Worm (Caenorhabditis elegans): ENCODE results near the gene C34E10.9.

Gene C34E10.9

DNA sequence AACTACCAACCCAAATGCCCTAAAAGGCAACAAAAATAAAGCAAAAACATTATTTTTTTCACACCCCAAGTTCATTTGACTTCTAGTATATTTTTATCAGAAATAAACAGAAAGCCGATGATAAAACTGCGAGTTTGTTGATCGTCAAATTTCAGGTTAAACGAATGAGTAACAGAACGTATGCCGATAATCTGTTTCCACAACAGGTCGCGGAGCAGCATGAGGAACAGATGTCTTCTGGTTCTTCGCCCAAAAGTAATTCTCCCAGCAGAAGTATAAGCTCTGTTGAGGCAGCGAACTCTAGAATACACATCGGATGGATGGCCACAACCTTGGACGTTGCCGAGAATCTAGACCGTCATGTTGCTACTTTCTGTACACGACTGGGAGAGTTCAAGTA lies 32.8 kb downstream of the C34E10.9 start, which contains the start of gene prmt-5 (continued):
- TF ChIP-seq bed-1 (GFP tag; IDR thresholded peaks at IDR 0.05) = no peak
- no peak for TF ChIP-seq snpc-4 (GFP tag; optimal IDR thresholded peaks at IDR 0.05)
- peak in 2 of 4 experiments; percentile 28 to 48 for TF ChIP-seq snpc-4 (tag; optimal IDR thresholded peaks at IDR 0.05)
- TF ChIP-seq K12H6.12 (tag; optimal IDR thresholded peaks at IDR 0.05) = peak; percentile 10
- TF ChIP-seq fkh-3 (tag; optimal IDR thresholded peaks at IDR 0.05) = peak; percentile 95
- no peak for TF ChIP-seq nhr-80 (tag; optimal IDR thresholded peaks at IDR 0.05)
- TF ChIP-seq T07F8.4 (tag; optimal IDR thresholded peaks at IDR 0.05) = no peak
- TF ChIP-seq F33H1.4 (GFP tag; IDR thresholded peaks at IDR 0.05) = peak; percentile 27; the same call in 1 of the 2 replicates
- no peak for TF ChIP-seq rpc-1 (optimal IDR thresholded peaks at IDR 0.05)
- TF ChIP-seq rpc-1 (tag; optimal IDR thresholded peaks at IDR 0.05) = no peak
- TF ChIP-seq D2030.7 (GFP tag; IDR thresholded peaks at IDR 0.05) = peak; percentile 47
- TF ChIP-seq rcor-1 (GFP tag; IDR thresholded peaks at IDR 0.05) = peak; percentile 52; the same call in 1 of the 2 replicates
- peak; percentile 12 for TF ChIP-seq ceh-27 (GFP tag; optimal IDR thresholded peaks at IDR 0.05)
- no peak for TF ChIP-seq sdz-38 (tag; optimal IDR thresholded peaks at IDR 0.05)
- peak; percentile 70 for TF ChIP-seq hmg-20 (GFP tag; IDR thresholded peaks at IDR 0.05)
- peak; percentile 73 for TF ChIP-seq nhr-27 (tag; optimal IDR thresholded peaks at IDR 0.05)
- TF ChIP-seq attf-5 (GFP tag; optimal IDR thresholded peaks at IDR 0.05) = no peak
- TF ChIP-seq ceh-79 (tag; optimal IDR thresholded peaks at IDR 0.05) = peak; percentile 90
- TF ChIP-seq F49E8.2 (tag; optimal IDR thresholded peaks at IDR 0.05; ENCODE audit: insufficient read depth) = peak; percentile 91
- TF ChIP-seq cebp-2 (GFP tag; IDR thresholded peaks at IDR 0.05) = peak; percentile 72; the same call in 1 of the 2 replicates
- peak; percentile 80; the same call in 1 of the 2 replicates for TF ChIP-seq madf-3 (GFP tag; IDR thresholded peaks at IDR 0.05)
- no peak for TF ChIP-seq F23B12.7 (tag; optimal IDR thresholded peaks at IDR 0.05; ENCODE audit: insufficient read depth)
- TF ChIP-seq lin-40 (tag; optimal IDR thresholded peaks at IDR 0.05) = peak; percentile 53
- peak; percentile 95 for TF ChIP-seq repo-1 (tag; optimal IDR thresholded peaks at IDR 0.05)
- TF ChIP-seq ets-4 (GFP tag; optimal IDR thresholded peaks at IDR 0.05) = peak; percentile 9
- TF ChIP-seq mxl-1 (tag; optimal IDR thresholded peaks at IDR 0.05) = no peak
- TF ChIP-seq madf-6 (GFP tag; IDR thresholded peaks at IDR 0.05) = peak; percentile 84
- TF ChIP-seq snpc-3.4 (tag; optimal IDR thresholded peaks at IDR 0.05) = peak; percentile 62
- TF ChIP-seq F22D6.2 (tag; optimal IDR thresholded peaks at IDR 0.05) = no peak
- peak; percentile 61 for TF ChIP-seq ztf-26 (tag; optimal IDR thresholded peaks at IDR 0.05)
- TF ChIP-seq T26A5.8 (tag; optimal IDR thresholded peaks at IDR 0.05) = peak; percentile 36
- no peak for TF ChIP-seq nfya-1 (tag; optimal IDR thresholded peaks at IDR 0.05; ENCODE audit: borderline replicate concordance, insufficient read depth)
- peak; percentile 79 for TF ChIP-seq atf-7 (tag; optimal IDR thresholded peaks at IDR 0.05)
- TF ChIP-seq cebp-1 (GFP tag; IDR thresholded peaks at IDR 0.05) = no peak
- peak; percentile 54 for TF ChIP-seq cebp-1 (tag; optimal IDR thresholded peaks at IDR 0.05)
- TF ChIP-seq let-607 (tag; optimal IDR thresholded peaks at IDR 0.05) = peak; percentile 46 to 51
- no peak for TF ChIP-seq lir-1 (GFP tag; conservative IDR thresholded peaks at IDR 0.05)
- no peak for TF ChIP-seq gei-17 (GFP tag; optimal IDR thresholded peaks at IDR 0.05)
- TF ChIP-seq ztf-25 (GFP tag; IDR thresholded peaks at IDR 0.05) = no peak
- TF ChIP-seq egrh-3 (GFP tag; IDR thresholded peaks at IDR 0.05) = no peak
- peak; percentile 22 for TF ChIP-seq B0261.1 (tag; optimal IDR thresholded peaks at IDR 0.05)
- TF ChIP-seq lin-26 (GFP tag; IDR thresholded peaks at IDR 0.05) = 0 out of 2 replicates have a peak, but pooled peaks have one; percentile 53
- peak; percentile 64 for TF ChIP-seq mcd-1 (GFP tag; IDR thresholded peaks at IDR 0.05)
- peak; percentile 68; the same call in 1 of the 2 replicates for TF ChIP-seq pbrm-1 (GFP tag; IDR thresholded peaks at IDR 0.05)
- TF ChIP-seq hsf-1 (GFP tag; IDR thresholded peaks at IDR 0.05) = peak; percentile 66; the same call in 1 of the 2 replicates
- peak; percentile 3 for TF ChIP-seq him-1 (tag; optimal IDR thresholded peaks at IDR 0.05)
- peak; percentile 29 for TF ChIP-seq snpc-1.1 (tag; optimal IDR thresholded peaks at IDR 0.05; ENCODE audit: insufficient read depth)
- TF ChIP-seq attf-6 (GFP tag; IDR thresholded peaks at IDR 0.05) = peak; percentile 75; the same call in 1 of the 2 replicates
- peak; percentile 48 for TF ChIP-seq madf-10 (tag; optimal IDR thresholded peaks at IDR 0.05)
